Worm (Caenorhabditis elegans) whole organism, mixed stage, embryonic: Measurements from ENCODE around the gene spdl-1.

Experiments
- elt-3 ChIP-seq: fragments of 150-350 bp; optimal IDR thresholded peaks from 2 replicates; lab custom pipeline; 2014; ENCODE audit warnings: missing biosample characterization, missing genetic modification characterization
- lsy-2 ChIP-seq: fragments of 150-350 bp; optimal IDR thresholded peaks from 2 replicates; lab custom pipeline; 2014; ENCODE audit warnings: missing biosample characterization, missing genetic modification characterization
- nhr-237 ChIP-seq: fragments of 150-350 bp; optimal IDR thresholded peaks from 2 replicates; lab custom pipeline; 2014; ENCODE audit warnings: missing biosample characterization, missing genetic modification characterization
- pha-4 ChIP-seq: fragments of 150-350 bp; optimal IDR thresholded peaks from 2 replicates; lab custom pipeline; 2018; ENCODE audit warnings: missing biosample characterization, missing genetic modification reagents, missing genetic modification characterization
- snpc-4 ChIP-seq: fragments of 150-350 bp; optimal IDR thresholded peaks from 2 replicates; lab custom pipeline; 2014; ENCODE audit warnings: missing biosample characterization, missing genetic modification characterization

DNA sequence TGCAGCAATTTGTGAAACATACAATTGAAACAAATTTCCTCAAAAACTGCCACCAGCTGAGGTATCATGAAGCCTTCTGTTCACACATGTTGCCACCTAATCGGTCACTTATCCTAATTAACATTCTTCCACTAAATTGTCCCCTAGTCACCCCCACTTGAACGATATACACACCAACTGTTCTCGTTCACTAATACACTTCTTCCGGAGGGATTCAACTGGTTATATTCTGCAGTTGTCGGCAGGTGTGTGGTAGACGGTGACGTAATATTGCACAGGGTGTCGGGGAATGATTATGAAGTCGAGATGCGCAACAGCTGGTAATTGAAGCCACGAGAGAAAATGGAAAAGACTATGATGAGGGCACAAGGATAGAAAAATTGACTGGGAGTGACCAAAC lies 34.0 kb downstream of the spdl-1 start:
- TF ChIP-seq nhr-237 (no peak), lsy-2 (tag; lab: Kevin White, UChicago) (no peak), elt-3 (no peak), snpc-4 (tag; lab: Kevin White, UChicago) (no peak), pha-4 (tag; lab: Kevin White, UChicago) (no peak)
